Worm (Caenorhabditis elegans): ENCODE data around the gene bca-2.

DNA sequence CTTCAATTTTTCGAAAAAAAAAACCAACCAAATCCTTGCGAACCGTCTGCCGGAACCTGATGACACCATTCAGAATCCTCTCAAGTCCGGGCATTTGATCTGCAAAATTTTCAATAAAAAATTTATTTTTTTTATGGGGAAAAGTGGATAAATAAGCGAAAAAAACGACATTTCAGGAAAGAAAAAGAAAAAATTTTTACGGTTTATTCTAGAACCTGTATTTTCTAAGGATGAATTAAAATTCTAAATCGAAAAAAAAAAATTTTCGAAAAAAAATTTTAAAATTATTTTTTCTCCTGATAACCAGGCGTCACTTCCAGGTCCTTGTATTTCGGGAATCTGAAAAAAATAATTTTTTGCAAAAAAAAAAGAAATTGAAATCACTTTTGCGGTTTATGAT lies at the start of gene bca-2:
- no peak for TF ChIP-seq nhr-25 (tag; optimal IDR thresholded peaks at IDR 0.05; ENCODE audit: borderline replicate concordance, insufficient read depth)
- no peak for TF ChIP-seq zfp-3 (GFP tag; conservative IDR thresholded peaks at IDR 0.05)
- TF ChIP-seq lin-38 (GFP tag; IDR thresholded peaks at IDR 0.05), result no peak
- no peak for TF ChIP-seq nhr-11 (tag; optimal IDR thresholded peaks at IDR 0.05)
- TF ChIP-seq nhr-77 (tag; optimal IDR thresholded peaks at IDR 0.05), result no peak
- TF ChIP-seq ama-1 (optimal IDR thresholded peaks at IDR 0.05), result no peak
- TF ChIP-seq ctbp-1 (GFP tag; IDR thresholded peaks at IDR 0.05), result no peak
